Fruit fly (Drosophila melanogaster): Measurements from ENCODE around the gene ogre.

- TF ChIP-seq cnc (optimal IDR thresholded peaks at IDR 0.05): no peak
- no peak for TF ChIP-seq CG7045 (GFP tag; optimal IDR thresholded peaks at IDR 0.05)
- TF ChIP-seq tj (GFP tag; optimal IDR thresholded peaks at IDR 0.05): no peak
- no peak for TF ChIP-seq kay (GFP tag; ENCODE audit: borderline replicate concordance)
- no peak for TF ChIP-seq ovo (GFP tag; optimal IDR thresholded peaks at IDR 0.05)
- TF ChIP-seq CG12768 (GFP tag; optimal IDR thresholded peaks at IDR 0.05): no peak
Measured at dm6 chrX:7008102-7009087, 17.3 kb upstream of the ogre start.

All from whole organism, adult.